Worm (Caenorhabditis elegans): ENCODE results near the gene acs-10.

acs-10 gene

ce11 chrV:14150966-14151365 lies 4.7 kb downstream of the acs-10 start:
- TF ChIP-seq ama-1 (optimal IDR thresholded peaks at IDR 0.05), result no peak
- no peak for TF ChIP-seq hmg-4 (GFP tag; optimal IDR thresholded peaks at IDR 0.05)
- TF ChIP-seq hnd-1 (tag; optimal IDR thresholded peaks at IDR 0.05), result no peak
- TF ChIP-seq F13C5.2 (tag; optimal IDR thresholded peaks at IDR 0.05), result no peak
- no peak for TF ChIP-seq sea-1 (GFP tag; conservative IDR thresholded peaks at IDR 0.05)

DNA sequence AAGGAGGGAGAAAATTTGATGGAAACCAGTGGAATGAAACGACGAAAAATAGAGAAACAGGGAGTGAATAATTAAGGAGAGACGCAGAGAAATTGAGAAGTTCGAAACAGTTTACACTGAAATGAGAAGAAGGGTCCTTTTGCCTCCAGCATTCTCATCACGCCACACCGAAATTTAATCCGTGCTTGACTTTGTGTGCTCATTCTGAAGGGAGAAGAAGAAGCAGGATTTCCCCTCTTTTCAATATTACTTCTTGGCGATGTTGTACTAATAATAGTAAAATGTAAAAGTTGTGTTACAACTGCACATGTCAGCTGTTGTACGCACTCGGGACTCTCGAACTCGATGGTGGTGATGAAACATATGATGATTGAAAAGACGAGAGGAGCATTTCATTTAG lies 7.3 kb downstream of the acs-10 start:
- TF ChIP-seq tra-4 (tag; optimal IDR thresholded peaks at IDR 0.05) (no peak), B0310.2 (tag; optimal IDR thresholded peaks at IDR 0.05) (no peak), flt-1 (GFP tag; IDR thresholded peaks at IDR 0.05) (no peak), tbx-11 (GFP tag; IDR thresholded peaks at IDR 0.05) (no peak), hnd-1 (tag; optimal IDR thresholded peaks at IDR 0.05) (no peak), pes-1 (GFP tag; IDR thresholded peaks at IDR 0.05) (no peak), tbx-37 (GFP tag; conservative IDR thresholded peaks at IDR 0.05) (no peak), ama-1 (optimal IDR thresholded peaks at IDR 0.05) (no peak), scrt-1 (GFP tag; IDR thresholded peaks at IDR 0.05) (no peak), sea-1 (GFP tag; conservative IDR thresholded peaks at IDR 0.05) (no peak), F13C5.2 (tag; optimal IDR thresholded peaks at IDR 0.05) (no peak), hmg-4 (GFP tag; optimal IDR thresholded peaks at IDR 0.05) (no peak), ceh-13 (GFP tag; optimal IDR thresholded peaks at IDR 0.05) (no peak), ceh-36 (tag; optimal IDR thresholded peaks at IDR 0.05) (no peak), ets-7 (tag; optimal IDR thresholded peaks at IDR 0.05) (no peak), aly-1 (tag; optimal IDR thresholded peaks at IDR 0.05) (no peak), hmbx-1 (tag; optimal IDR thresholded peaks at IDR 0.05) (no peak)

- TF ChIP-seq ets-7 (tag; optimal IDR thresholded peaks at IDR 0.05) (no peak), ceh-36 (tag; optimal IDR thresholded peaks at IDR 0.05) (no peak), hnd-1 (tag; optimal IDR thresholded peaks at IDR 0.05) (no peak)
Measured at ce11 chrV:14156468-14156867, 10.2 kb downstream of the acs-10 start, which contains the start of gene AH10.2. Gene AH10.2, plus strand, starts transcription at chrV:14156768.

ce11 chrV:14160698-14161097 lies 14.4 kb downstream of the acs-10 start, which contains the start of gene cest-1.2:
Gene cest-1.2, minus strand, starts transcription at chrV:14160862.
- TF ChIP-seq ceh-13 (GFP tag; optimal IDR thresholded peaks at IDR 0.05), result no peak
- TF ChIP-seq tra-4 (tag; optimal IDR thresholded peaks at IDR 0.05), result no peak
- no peak for TF ChIP-seq ets-7 (tag; optimal IDR thresholded peaks at IDR 0.05)
- no peak for TF ChIP-seq flt-1 (GFP tag; IDR thresholded peaks at IDR 0.05)
- TF ChIP-seq F13C5.2 (tag; optimal IDR thresholded peaks at IDR 0.05), result no peak
- no peak for TF ChIP-seq pes-1 (GFP tag; IDR thresholded peaks at IDR 0.05)
- TF ChIP-seq tbx-11 (GFP tag; IDR thresholded peaks at IDR 0.05), result no peak
- no peak for TF ChIP-seq hnd-1 (tag; optimal IDR thresholded peaks at IDR 0.05)
- TF ChIP-seq hmg-4 (GFP tag; optimal IDR thresholded peaks at IDR 0.05), result no peak

- TF ChIP-seq flt-1 (GFP tag; IDR thresholded peaks at IDR 0.05) (no peak), ets-7 (tag; optimal IDR thresholded peaks at IDR 0.05) (no peak), tra-4 (tag; optimal IDR thresholded peaks at IDR 0.05) (no peak), aly-1 (tag; optimal IDR thresholded peaks at IDR 0.05) (no peak), F13C5.2 (tag; optimal IDR thresholded peaks at IDR 0.05) (no peak), tbx-37 (GFP tag; conservative IDR thresholded peaks at IDR 0.05) (no peak), ama-1 (optimal IDR thresholded peaks at IDR 0.05) (no peak), B0310.2 (tag; optimal IDR thresholded peaks at IDR 0.05) (no peak), ceh-13 (GFP tag; optimal IDR thresholded peaks at IDR 0.05) (no peak)
Measured at ce11 chrV:14162959-14163548, 16.8 kb downstream of the acs-10 start, which contains the start of gene srd-26. Gene srd-26, minus strand, starts transcription at chrV:14163009.

DNA sequence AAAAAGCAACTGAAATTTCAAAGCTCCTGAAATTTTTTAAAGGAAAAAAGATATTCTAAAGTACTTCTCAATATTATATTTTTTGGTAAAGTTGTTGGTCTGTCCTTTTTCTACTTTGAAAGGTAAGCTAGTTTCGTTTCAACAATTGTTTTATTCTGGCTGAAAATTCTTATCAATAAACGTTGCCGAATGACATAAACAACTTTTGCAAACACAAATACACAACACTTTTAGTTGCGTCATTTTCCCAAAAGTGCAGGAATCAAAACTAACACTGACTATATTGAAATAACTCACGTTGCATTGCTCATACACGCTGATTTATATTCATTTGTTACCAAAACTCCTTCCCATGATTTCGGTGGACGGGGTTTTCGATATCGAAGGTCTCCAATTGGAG lies 19.4 kb downstream of the acs-10 start:
- TF ChIP-seq pes-1 (GFP tag; IDR thresholded peaks at IDR 0.05) (no peak), ceh-13 (GFP tag; optimal IDR thresholded peaks at IDR 0.05) (no peak), F13C5.2 (tag; optimal IDR thresholded peaks at IDR 0.05) (no peak), B0310.2 (tag; optimal IDR thresholded peaks at IDR 0.05) (no peak), ceh-36 (tag; optimal IDR thresholded peaks at IDR 0.05) (no peak), flt-1 (GFP tag; IDR thresholded peaks at IDR 0.05) (no peak), tra-4 (tag; optimal IDR thresholded peaks at IDR 0.05) (no peak), aly-1 (tag; optimal IDR thresholded peaks at IDR 0.05) (no peak), ama-1 (optimal IDR thresholded peaks at IDR 0.05) (no peak), hnd-1 (tag; optimal IDR thresholded peaks at IDR 0.05) (no peak), hmbx-1 (tag; optimal IDR thresholded peaks at IDR 0.05) (no peak), tbx-11 (GFP tag; IDR thresholded peaks at IDR 0.05) (no peak), tbx-37 (GFP tag; conservative IDR thresholded peaks at IDR 0.05) (no peak), hmg-4 (GFP tag; optimal IDR thresholded peaks at IDR 0.05) (no peak), ets-7 (tag; optimal IDR thresholded peaks at IDR 0.05) (no peak)

DNA sequence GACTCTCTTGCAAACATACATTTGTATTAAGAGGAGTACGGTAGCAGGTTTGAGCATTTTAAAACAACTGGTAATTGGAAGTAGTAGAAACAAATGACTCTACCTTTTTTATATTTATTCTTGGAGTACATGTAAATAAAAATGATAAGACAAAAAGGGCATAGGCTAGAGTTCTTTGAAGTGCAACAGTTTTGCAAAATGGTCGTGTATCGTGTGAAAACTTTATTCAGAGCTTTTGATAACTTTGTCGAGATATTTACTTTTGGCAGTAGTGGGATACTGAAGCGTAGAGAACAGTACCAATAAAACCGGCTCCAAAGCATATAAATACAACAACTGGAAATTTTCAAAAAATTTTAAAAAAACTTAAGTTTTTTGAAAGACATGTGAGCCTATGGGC lies 20.3 kb downstream of the acs-10 start, which contains the start of gene cest-1.1:
cest-1.1 (minus strand) TSS at position 101 of the 400 bp plus-strand sequence.
- TF ChIP-seq flt-1 (GFP tag; IDR thresholded peaks at IDR 0.05) (no peak), ceh-13 (GFP tag; optimal IDR thresholded peaks at IDR 0.05) (no peak), ets-7 (tag; optimal IDR thresholded peaks at IDR 0.05) (no peak), pes-1 (GFP tag; IDR thresholded peaks at IDR 0.05) (no peak), hmbx-1 (tag; optimal IDR thresholded peaks at IDR 0.05) (no peak), hnd-1 (tag; optimal IDR thresholded peaks at IDR 0.05) (no peak), hmg-4 (GFP tag; optimal IDR thresholded peaks at IDR 0.05) (no peak), B0310.2 (tag; optimal IDR thresholded peaks at IDR 0.05) (no peak), ama-1 (optimal IDR thresholded peaks at IDR 0.05) (no peak), scrt-1 (GFP tag; IDR thresholded peaks at IDR 0.05) (no peak), tbx-37 (GFP tag; conservative IDR thresholded peaks at IDR 0.05) (no peak), sea-1 (GFP tag; conservative IDR thresholded peaks at IDR 0.05) (no peak), F13C5.2 (tag; optimal IDR thresholded peaks at IDR 0.05) (no peak), aly-1 (tag; optimal IDR thresholded peaks at IDR 0.05) (no peak), tra-4 (tag; optimal IDR thresholded peaks at IDR 0.05) (no peak), tbx-11 (GFP tag; IDR thresholded peaks at IDR 0.05) (no peak), ceh-36 (tag; optimal IDR thresholded peaks at IDR 0.05) (no peak)

ce11 chrV:14167629-14168028 lies 21.3 kb downstream of the acs-10 start, which contains the start of gene ocam-1:
Gene ocam-1, minus strand, starts transcription at chrV:14167729.
- TF ChIP-seq sea-1 (GFP tag; conservative IDR thresholded peaks at IDR 0.05) (no peak), ama-1 (optimal IDR thresholded peaks at IDR 0.05) (no peak), aly-1 (tag; optimal IDR thresholded peaks at IDR 0.05) (no peak), tra-4 (tag; optimal IDR thresholded peaks at IDR 0.05) (no peak), F13C5.2 (tag; optimal IDR thresholded peaks at IDR 0.05) (no peak), pes-1 (GFP tag; IDR thresholded peaks at IDR 0.05) (no peak), tbx-11 (GFP tag; IDR thresholded peaks at IDR 0.05) (no peak), hmg-4 (GFP tag; optimal IDR thresholded peaks at IDR 0.05) (no peak), flt-1 (GFP tag; IDR thresholded peaks at IDR 0.05) (no peak), ceh-13 (GFP tag; optimal IDR thresholded peaks at IDR 0.05) (no peak)
